Worm (Caenorhabditis elegans): ENCODE measurements around the gene egl-20.

DNA sequence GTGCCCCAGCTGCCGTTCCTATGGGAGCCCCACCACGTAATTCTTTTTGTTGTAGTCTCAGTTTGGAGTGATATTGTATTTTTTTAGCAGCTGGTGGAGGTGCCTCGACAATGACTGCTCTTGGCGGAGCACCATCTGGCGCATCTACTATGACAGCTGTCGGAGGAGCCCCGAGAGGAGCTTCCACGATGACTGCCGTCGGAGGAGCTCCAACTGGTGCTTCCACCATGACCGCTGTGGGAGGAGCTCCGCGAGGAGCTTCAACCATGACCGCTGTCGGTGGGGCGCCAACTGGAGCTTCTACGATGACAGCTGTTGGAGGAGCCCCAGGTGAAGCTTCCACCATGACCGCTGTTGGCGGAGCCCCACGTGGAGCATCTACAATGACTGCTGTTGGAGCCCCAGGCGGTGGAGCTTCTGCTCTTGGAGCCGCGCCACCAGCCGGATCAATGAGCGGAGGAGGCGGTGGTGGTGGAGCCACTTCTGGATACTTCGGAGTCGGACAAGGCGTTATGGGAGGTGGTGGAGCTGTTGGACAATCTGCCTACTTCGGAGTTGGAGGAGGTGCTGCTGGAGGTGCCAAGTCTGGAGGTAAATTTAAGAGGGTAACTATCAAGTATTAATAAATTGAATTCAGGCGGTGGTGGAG, 37.6 kb upstream of the egl-20 start:
- no peak for TF ChIP-seq unc-62 (GFP tag; optimal IDR thresholded peaks at IDR 0.05)
- no peak for TF ChIP-seq sem-2 (GFP tag; optimal IDR thresholded peaks at IDR 0.05)
- no peak for TF ChIP-seq snpc-4 (tag; optimal IDR thresholded peaks at IDR 0.05)
- TF ChIP-seq ceh-39 (tag; optimal IDR thresholded peaks at IDR 0.05), result no peak
- TF ChIP-seq unc-39 (tag; optimal IDR thresholded peaks at IDR 0.05), result no peak
- TF ChIP-seq ces-1 (GFP tag; optimal IDR thresholded peaks at IDR 0.05), result no peak
- no peak for TF ChIP-seq nhr-76 (tag; optimal IDR thresholded peaks at IDR 0.05)
- no peak for TF ChIP-seq sptf-1 (tag; optimal IDR thresholded peaks at IDR 0.05)
- TF ChIP-seq lin-13 (tag; optimal IDR thresholded peaks at IDR 0.05), result no peak
- no peak for TF ChIP-seq ham-2 (GFP tag; optimal IDR thresholded peaks at IDR 0.05)

Measured in whole organism, mixed stage, embryonic.